Fruit fly (Drosophila melanogaster) whole organism, prepupa: ENCODE measurements around the gene CG32066.

Experiments used
- Blimp-1 ChIP-seq: fragments of 200-800 bp; sonication (Bioruptor generic); optimal IDR thresholded peaks from 3 replicates; lab custom pipeline; 2017; ENCODE audit warnings: missing biosample characterization, missing genetic modification characterization, mild to moderate bottlenecking, moderate library complexity, missing genetic modification reagents
- CG10669 ChIP-seq: fragments of 200-800 bp; sonication (Bioruptor generic); optimal IDR thresholded peaks from 3 replicates; lab custom pipeline; 2018; ENCODE audit warnings: missing biosample characterization, mild to moderate bottlenecking, missing genetic modification characterization, moderate library complexity
- CG11294 ChIP-seq: fragments of 200-800 bp; sonication (Bioruptor generic); IDR thresholded peaks from 2 replicates; pipeline ENCODE4 v1.3.6; 2022; ENCODE audit warnings: missing biosample characterization, missing genetic modification characterization
- CG11762 ChIP-seq: fragments of 200-800 bp; sonication (Bioruptor generic); optimal IDR thresholded peaks from 3 replicates; lab custom pipeline; 2016; ENCODE audit warnings: missing biosample characterization, missing genetic modification characterization; ENCODE audit not compliant: insufficient read depth
- CG11902 ChIP-seq: fragments of 200-800 bp; sonication (Bioruptor generic); optimal IDR thresholded peaks from 3 replicates; lab custom pipeline; 2016; ENCODE audit warnings: missing biosample characterization, missing genetic modification characterization
- CG1621 ChIP-seq: fragments of 200-800 bp; sonication (Bioruptor generic); optimal IDR thresholded peaks from 3 replicates; lab custom pipeline; 2018; ENCODE audit warnings: missing biosample characterization, mild to moderate bottlenecking, missing genetic modification characterization
- CG3032 ChIP-seq: fragments of 200-800 bp; optimal IDR thresholded peaks from 2 replicates; lab custom pipeline; 2019; ENCODE audit warnings: missing biosample characterization, mild to moderate bottlenecking, missing genetic modification characterization, moderate library complexity
- CG31627 ChIP-seq: fragments of 200-800 bp; sonication (Bioruptor generic); optimal IDR thresholded peaks from 3 replicates; lab custom pipeline; 2016; ENCODE audit warnings: missing biosample characterization, missing genetic modification characterization
- CG34406 ChIP-seq: fragments of 200-800 bp; sonication (Bioruptor generic); optimal IDR thresholded peaks from 3 replicates; lab custom pipeline; 2016; ENCODE audit warnings: missing biosample characterization, missing genetic modification characterization
- CG4318 ChIP-seq: fragments of 200-800 bp; sonication (Bioruptor generic); optimal IDR thresholded peaks from 3 replicates; lab custom pipeline; 2017; ENCODE audit warnings: missing biosample characterization, mild to moderate bottlenecking, missing genetic modification characterization
- CG6163 ChIP-seq: fragments of 200-800 bp; sonication (Bioruptor generic); IDR thresholded peaks from 3 replicates; pipeline ENCODE4 v1.3.6; 2022; ENCODE audit warnings: missing biosample characterization, missing genetic modification characterization
- CG6276 ChIP-seq: fragments of 200-800 bp; sonication (Bioruptor generic); optimal IDR thresholded peaks from 2 replicates; lab custom pipeline; 2017; ENCODE audit warnings: missing biosample characterization, mild to moderate bottlenecking, missing genetic modification characterization
- CG6792 ChIP-seq: fragments of 200-800 bp; sonication (Bioruptor generic); optimal IDR thresholded peaks from 3 replicates; lab custom pipeline; 2016; ENCODE audit warnings: missing biosample characterization, missing genetic modification characterization
- CG6808 ChIP-seq: fragments of 200-800 bp; sonication (Bioruptor generic); optimal IDR thresholded peaks from 3 replicates; lab custom pipeline; 2017; ENCODE audit warnings: missing biosample characterization, missing genetic modification characterization, mild to moderate bottlenecking, moderate library complexity, missing genetic modification reagents
- CG6854 ChIP-seq: fragments of 200-800 bp; sonication (Bioruptor generic); optimal IDR thresholded peaks from 2 replicates; lab custom pipeline; 2017; ENCODE audit warnings: missing biosample characterization, mild to moderate bottlenecking, missing genetic modification characterization
- CG7368 ChIP-seq: fragments of 200-800 bp; sonication (Bioruptor generic); optimal IDR thresholded peaks from 3 replicates; lab custom pipeline; 2016; ENCODE audit warnings: missing biosample characterization, missing genetic modification characterization
- CG8319 ChIP-seq: fragments of 200-800 bp; sonication (Bioruptor generic); optimal IDR thresholded peaks from 3 replicates; lab custom pipeline; 2016; ENCODE audit warnings: missing biosample characterization, missing genetic modification characterization
- CG9139 ChIP-seq: fragments of 200-800 bp; sonication (Bioruptor generic); optimal IDR thresholded peaks from 3 replicates; lab custom pipeline; 2017; ENCODE audit warnings: missing biosample characterization, mild to moderate bottlenecking, missing genetic modification characterization
- Eip75B ChIP-seq: fragments of 200-800 bp; sonication (Bioruptor generic); optimal IDR thresholded peaks from 3 replicates; lab custom pipeline; 2016; ENCODE audit warnings: missing biosample characterization, missing genetic modification characterization
- Eip78C ChIP-seq: fragments of 200-800 bp; sonication (Bioruptor generic); peaks from one replicate; lab custom pipeline; 2016; ENCODE audit warnings: missing biosample characterization, missing genetic modification characterization
- Eip93F ChIP-seq: fragments of 200-800 bp; sonication (Bioruptor generic); optimal IDR thresholded peaks from 2 replicates; lab custom pipeline; 2016; ENCODE audit warnings: missing biosample characterization, mild to moderate bottlenecking, missing genetic modification characterization
- Ets21C ChIP-seq: fragments of 200-800 bp; sonication (Bioruptor generic); optimal IDR thresholded peaks from 3 replicates; lab custom pipeline; 2016; ENCODE audit warnings: missing biosample characterization, missing genetic modification characterization
- Hr38 ChIP-seq: sonication (Bioruptor generic); optimal IDR thresholded peaks from 2 replicates; lab custom pipeline; 2016; ENCODE audit warnings: missing biosample characterization, missing genetic modification characterization
- Hr39 ChIP-seq: fragments of 200-800 bp; sonication (Bioruptor generic); optimal IDR thresholded peaks from 2 replicates; lab custom pipeline; 2016; ENCODE audit warnings: missing biosample characterization, missing genetic modification characterization
- Lpt ChIP-seq: fragments of 200-800 bp; sonication (Bioruptor generic); optimal IDR thresholded peaks from 3 replicates; lab custom pipeline; 2016; ENCODE audit warnings: missing biosample characterization, missing genetic modification characterization
- Met ChIP-seq: fragments of 200-800 bp; sonication (Bioruptor generic); optimal IDR thresholded peaks from 3 replicates; lab custom pipeline; 2016; ENCODE audit warnings: missing biosample characterization, missing genetic modification characterization
- Smox ChIP-seq: fragments of 200-800 bp; sonication (Bioruptor generic); optimal IDR thresholded peaks from 3 replicates; lab custom pipeline; 2016; ENCODE audit warnings: missing biosample characterization, missing genetic modification characterization
- Sox102F ChIP-seq: fragments of 200-800 bp; sonication (Bioruptor generic); optimal IDR thresholded peaks from 2 replicates; lab custom pipeline; 2016; ENCODE audit warnings: missing biosample characterization, mild to moderate bottlenecking, missing genetic modification characterization
- Sox15 ChIP-seq: fragments of 200-800 bp; sonication (Bioruptor generic); optimal IDR thresholded peaks from 3 replicates; lab custom pipeline; 2016; ENCODE audit warnings: missing biosample characterization, missing genetic modification characterization
- achi ChIP-seq: fragments of 200-800 bp; sonication (Bioruptor generic); optimal IDR thresholded peaks from 3 replicates; lab custom pipeline; 2016; ENCODE audit warnings: missing biosample characterization, missing genetic modification characterization
- acj6 ChIP-seq: fragments of 200-800 bp; sonication (Bioruptor generic); optimal IDR thresholded peaks from 3 replicates; lab custom pipeline; 2016; ENCODE audit warnings: missing biosample characterization, missing genetic modification characterization
- cyc ChIP-seq: fragments of 200-800 bp; sonication (Bioruptor generic); optimal IDR thresholded peaks from 3 replicates; lab custom pipeline; 2016; ENCODE audit warnings: missing biosample characterization, missing genetic modification characterization
- dsx ChIP-seq: fragments of 200-800 bp; optimal IDR thresholded peaks from 3 replicates; lab custom pipeline; 2019; ENCODE audit warnings: missing biosample characterization, mild to moderate bottlenecking, missing genetic modification characterization, moderate library complexity; ENCODE audit not compliant: poor library complexity, severe bottlenecking
- eg ChIP-seq: fragments of 200-800 bp; sonication (Bioruptor generic); IDR thresholded peaks from 3 replicates; pipeline ENCODE4 v1.3.6; 2022; ENCODE audit warnings: missing biosample characterization, missing genetic modification characterization
- esn ChIP-seq: fragments of 200-800 bp; sonication (Bioruptor generic); optimal IDR thresholded peaks from 2 replicates; lab custom pipeline; 2016; ENCODE audit warnings: missing biosample characterization, mild to moderate bottlenecking, missing genetic modification characterization, moderate library complexity
- fd59A ChIP-seq: fragments of 200-800 bp; sonication (Bioruptor generic); optimal IDR thresholded peaks from 2 replicates; lab custom pipeline; 2017; ENCODE audit warnings: missing biosample characterization, mild to moderate bottlenecking, missing genetic modification characterization, missing genetic modification reagents
- fkh ChIP-seq: fragments of 200-800 bp; sonication (Bioruptor generic); optimal IDR thresholded peaks from 3 replicates; lab custom pipeline; 2017; ENCODE audit warnings: missing biosample characterization, mild to moderate bottlenecking, missing genetic modification characterization, moderate library complexity
- lz ChIP-seq: fragments of 200-800 bp; sonication (Bioruptor generic); optimal IDR thresholded peaks from 3 replicates; lab custom pipeline; 2016; ENCODE audit warnings: missing biosample characterization, missing genetic modification characterization
- net ChIP-seq: fragments of 200-800 bp; sonication (Bioruptor generic); optimal IDR thresholded peaks from 3 replicates; lab custom pipeline; 2016; ENCODE audit warnings: missing biosample characterization, missing genetic modification characterization
- pdm3 ChIP-seq: fragments of 200-800 bp; sonication (Bioruptor generic); optimal IDR thresholded peaks from 3 replicates; lab custom pipeline; 2016; ENCODE audit warnings: missing biosample characterization, missing genetic modification characterization
- salr ChIP-seq, 2 experiments: fragments of 200-800 bp; sonication (Bioruptor generic); optimal IDR thresholded peaks; 3 replicates each; lab custom pipeline; 2016 to 2018; ENCODE audit warnings: missing biosample characterization in 2 of 2, missing genetic modification characterization in 2 of 2, mild to moderate bottlenecking in 1 of 2
- spab ChIP-seq: fragments of 200-800 bp; sonication (Bioruptor generic); optimal IDR thresholded peaks from 2 replicates; lab custom pipeline; 2017; ENCODE audit warnings: missing biosample characterization, mild to moderate bottlenecking, missing genetic modification characterization, missing genetic modification reagents
- ss ChIP-seq, 2 experiments: fragments of 200-800 bp; sonication (Bioruptor generic); optimal IDR thresholded peaks; 2 replicates in 1 of 2; 3 replicates in 1 of 2; lab custom pipeline; 2017 to 2018; ENCODE audit warnings: mild to moderate bottlenecking in 2 of 2, missing biosample characterization in 2 of 2, missing genetic modification characterization in 2 of 2, moderate library complexity in 1 of 2
- svp ChIP-seq: fragments of 200-800 bp; sonication (Bioruptor generic); peaks from one replicate; lab custom pipeline; 2016; ENCODE audit warnings: missing biosample characterization, missing genetic modification characterization
- vri ChIP-seq: fragments of 200-800 bp; sonication (Bioruptor generic); optimal IDR thresholded peaks from 3 replicates; lab custom pipeline; 2016; ENCODE audit warnings: missing biosample characterization, mild to moderate bottlenecking, missing genetic modification characterization

Gene CG32066

DNA sequence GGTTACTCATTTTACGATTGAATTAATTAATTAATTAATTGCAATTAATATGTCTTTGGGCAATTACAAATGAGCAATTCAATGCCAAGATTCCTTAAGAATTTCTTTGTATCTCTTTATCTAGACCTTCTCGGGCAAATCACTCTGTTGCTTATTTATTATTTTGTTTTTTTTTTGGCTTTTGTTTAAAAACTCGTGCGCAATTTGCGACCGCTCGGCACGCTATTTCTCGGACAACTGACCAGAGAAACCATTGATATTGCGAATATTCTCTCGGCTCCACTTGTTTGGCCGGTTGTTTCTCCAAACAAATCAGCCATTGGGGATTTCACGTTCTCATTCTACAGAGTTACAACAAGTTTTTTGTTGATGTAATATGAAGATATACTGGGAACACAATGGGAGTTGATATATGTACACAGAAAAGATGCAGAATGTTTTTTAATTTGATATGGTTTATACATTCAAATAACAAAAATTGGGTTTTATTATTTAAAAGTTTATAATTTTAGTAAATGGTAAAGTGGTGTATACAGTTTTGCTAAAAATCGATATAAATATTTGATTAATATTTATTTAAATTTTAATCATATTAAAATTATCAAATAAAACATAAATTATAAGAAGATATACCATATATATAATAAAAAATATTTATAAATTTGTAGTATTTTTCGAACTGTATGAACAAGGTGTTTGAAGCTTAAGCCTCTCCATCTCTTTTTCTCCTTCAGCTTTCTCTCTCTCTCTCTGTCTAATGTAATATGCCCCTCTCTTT, 36.0 kb upstream of the CG32066 start, which contains the start of gene NijA (continued):
- TF ChIP-seq net (GFP tag; lab: Kevin White, UChicago): no peak
- peak; percentile 45 for TF ChIP-seq Met
- peak; percentile 37 for TF ChIP-seq Blimp-1 (GFP tag; lab: Kevin White, UChicago)
- no peak for TF ChIP-seq Ets21C (GFP tag; lab: Kevin White, UChicago)
- no peak for TF ChIP-seq spab
- TF ChIP-seq CG34406 (GFP tag; lab: Kevin White, UChicago): peak; percentile 74
- TF ChIP-seq Eip75B (GFP tag; lab: Kevin White, UChicago): peak; percentile 23
- peak; percentile 28 to 56 for TF ChIP-seq ss (GFP tag; optimal IDR thresholded peaks at IDR 0.05; lab: Kevin White, UChicago)
- TF ChIP-seq acj6: peak; percentile 53
- TF ChIP-seq lz (GFP tag; lab: Kevin White, UChicago): peak; percentile 34
- no peak for TF ChIP-seq CG6808 (GFP tag; lab: Kevin White, UChicago)
- no peak for TF ChIP-seq Sox15 (GFP tag; lab: Kevin White, UChicago)
- peak; percentile 89 for TF ChIP-seq CG3032 (tag; lab: Kevin White, UChicago)
- peak; percentile 74 for TF ChIP-seq esn (GFP tag; lab: Kevin White, UChicago)
- no peak for TF ChIP-seq Hr38
- TF ChIP-seq pdm3: peak; percentile 14
- no peak for TF ChIP-seq CG8319 (GFP tag; lab: Kevin White, UChicago)
- peak; percentile 59 for TF ChIP-seq svp (GFP tag; lab: Kevin White, UChicago)
- TF ChIP-seq CG6854 (GFP tag; lab: Kevin White, UChicago): peak; percentile 10
- TF ChIP-seq dsx: peak; percentile 88

DNA sequence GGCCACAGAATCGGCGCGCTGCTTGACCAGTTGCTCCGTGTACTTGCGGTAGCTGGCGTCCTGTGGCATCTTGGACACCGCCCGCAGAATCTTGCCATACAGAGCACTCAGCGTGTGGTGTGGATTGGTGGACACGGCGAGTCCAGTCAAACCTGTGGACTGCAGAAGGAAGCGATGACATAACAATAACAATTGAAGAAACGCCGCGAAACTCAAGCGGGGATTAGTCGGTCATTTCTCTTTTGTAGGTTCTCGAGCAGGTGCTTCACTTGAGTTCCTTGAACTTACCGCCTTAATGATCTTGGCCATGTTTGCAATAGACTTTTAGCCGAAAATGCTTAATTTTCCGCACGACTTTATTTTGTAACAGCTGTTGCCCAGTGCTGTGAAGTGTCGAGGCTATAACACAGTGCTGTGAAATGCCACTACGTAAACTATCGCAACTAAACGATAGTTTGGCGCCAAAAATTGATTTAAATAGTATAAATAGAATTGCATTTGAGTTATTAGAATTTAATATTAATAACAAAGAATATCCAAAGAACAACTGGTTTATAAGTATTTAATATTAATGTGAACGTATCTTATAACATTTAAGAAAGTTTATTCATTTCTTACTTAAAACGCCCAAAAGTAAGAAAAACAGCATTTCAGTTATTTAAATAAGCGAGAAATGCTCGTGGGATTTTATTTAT, 33.0 kb upstream of the CG32066 start, which contains the start of gene ND-13B:
TSS of gene ND-13B (minus strand) at position 400 of the 695 bp plus-strand sequence.
- TF ChIP-seq CG31627 (GFP tag; lab: Kevin White, UChicago) (peak; percentile 7), CG11762 (GFP tag; lab: Kevin White, UChicago) (no peak), CG10669 (GFP tag; lab: Kevin White, UChicago) (no peak), Sox15 (GFP tag; lab: Kevin White, UChicago) (no peak), Eip78C (GFP tag; lab: Kevin White, UChicago) (peak; percentile 45), salr (GFP tag; optimal IDR thresholded peaks at IDR 0.05; lab: Kevin White, UChicago) (no peak), CG8319 (GFP tag; lab: Kevin White, UChicago) (no peak), achi (GFP tag; lab: Kevin White, UChicago) (no peak), CG9139 (GFP tag; lab: Kevin White, UChicago) (no peak), CG6163 (GFP tag; lab: Robert Waterston, UW) (no peak), eg (GFP tag; lab: Robert Waterston, UW) (no peak), CG11902 (GFP tag; lab: Kevin White, UChicago) (no peak), Met (no peak), Hr39 (GFP tag; lab: Kevin White, UChicago) (no peak), CG4318 (GFP tag; lab: Kevin White, UChicago) (no peak), CG11294 (GFP tag; lab: Robert Waterston, UW) (no peak), CG7368 (GFP tag; lab: Kevin White, UChicago) (no peak), CG6276 (GFP tag; lab: Kevin White, UChicago) (no peak), fd59A (GFP tag; lab: Kevin White, UChicago) (no peak), Lpt (GFP tag; lab: Kevin White, UChicago) (no peak), CG6808 (GFP tag; lab: Kevin White, UChicago) (no peak), cyc (GFP tag; lab: Kevin White, UChicago) (peak; percentile 46), esn (GFP tag; lab: Kevin White, UChicago) (peak; percentile 33), CG1621 (tag; lab: Kevin White, UChicago) (no peak), Smox (GFP tag; lab: Kevin White, UChicago) (no peak), Blimp-1 (GFP tag; lab: Kevin White, UChicago) (no peak), fkh (GFP tag; lab: Kevin White, UChicago) (no peak), Eip75B (GFP tag; lab: Kevin White, UChicago) (no peak), net (GFP tag; lab: Kevin White, UChicago) (no peak), dsx (no peak), lz (GFP tag; lab: Kevin White, UChicago) (no peak), Eip93F (GFP tag; lab: Kevin White, UChicago) (no peak), CG6792 (GFP tag; lab: Kevin White, UChicago) (no peak), CG6854 (GFP tag; lab: Kevin White, UChicago) (no peak), spab (no peak), Sox102F (GFP tag; lab: Kevin White, UChicago) (no peak), vri (peak; percentile 84), acj6 (no peak)
